Fruit fly (Drosophila melanogaster): Measurements from ENCODE around the gene CG3337.
A peak's percentile ranks its signal among the peaks of the same experiment; 100 is the strongest.

- TF ChIP-seq cyc (GFP tag; optimal IDR thresholded peaks at IDR 0.05) (no peak), achi (GFP tag; optimal IDR thresholded peaks at IDR 0.05) (no peak), Blimp-1 (GFP tag; optimal IDR thresholded peaks at IDR 0.05) (no peak), Sox14 (GFP tag; optimal IDR thresholded peaks at IDR 0.05) (no peak), CG16779 (tag; optimal IDR thresholded peaks at IDR 0.05) (no peak), Lpt (GFP tag; optimal IDR thresholded peaks at IDR 0.05) (no peak), Hr39 (GFP tag; optimal IDR thresholded peaks at IDR 0.05) (no peak), CG8319 (GFP tag; optimal IDR thresholded peaks at IDR 0.05) (no peak), svp (GFP tag) (peak; percentile 83), CG31627 (GFP tag; optimal IDR thresholded peaks at IDR 0.05) (no peak), OdsH (GFP tag; optimal IDR thresholded peaks at IDR 0.05) (peak; percentile 18), CG3919 (GFP tag; optimal IDR thresholded peaks at IDR 0.05) (no peak), CG32006 (GFP tag; optimal IDR thresholded peaks at IDR 0.05) (peak; percentile 85), salr (GFP tag; optimal IDR thresholded peaks at IDR 0.05) (peak in 1 of 2 experiments; percentile 78)
Observed at dm6 chr3R:21206327-21206728, 17.1 kb downstream of the CG3337 start.
